Worm (Caenorhabditis elegans): Measurements from ENCODE around the gene msp-152.

Gene msp-152

ce11 chrII:4954099-4954959 lies 21.5 kb downstream of the msp-152 start:
- TF ChIP-seq elt-2 (tag; optimal IDR thresholded peaks at IDR 0.05) (peak; percentile 5), nhr-11 (tag; optimal IDR thresholded peaks at IDR 0.05) (no peak)

ce11 chrII:4955353-4955752 lies 22.5 kb downstream of the msp-152 start, which contains the start of gene pbs-3:
Gene pbs-3 (minus strand): TSS chrII:4955427.
- TF ChIP-seq zag-1 (tag; optimal IDR thresholded peaks at IDR 0.05): no peak
- no peak for TF ChIP-seq nhr-67 (tag; optimal IDR thresholded peaks at IDR 0.05)
- TF ChIP-seq nhr-25 (tag; optimal IDR thresholded peaks at IDR 0.05): peak; percentile 70
- TF ChIP-seq ceh-9 (tag; optimal IDR thresholded peaks at IDR 0.05): no peak
- no peak for TF ChIP-seq nhr-12 (tag; optimal IDR thresholded peaks at IDR 0.05)
- no peak for TF ChIP-seq elt-3 (tag; optimal IDR thresholded peaks at IDR 0.05)
- no peak for TF ChIP-seq nhr-76 (tag; optimal IDR thresholded peaks at IDR 0.05)
- peak; percentile 62 for TF ChIP-seq lin-15B (tag; optimal IDR thresholded peaks at IDR 0.05)
- no peak for TF ChIP-seq eor-1 (tag; optimal IDR thresholded peaks at IDR 0.05)
- no peak for TF ChIP-seq jun-1 (tag; optimal IDR thresholded peaks at IDR 0.05)
- peak; percentile 17 for TF ChIP-seq R02D3.7 (tag; optimal IDR thresholded peaks at IDR 0.05)
- TF ChIP-seq lin-39 (tag; optimal IDR thresholded peaks at IDR 0.05): peak; percentile 73
- TF ChIP-seq aly-2 (tag; optimal IDR thresholded peaks at IDR 0.05): no peak
- no peak for TF ChIP-seq unc-39 (tag; optimal IDR thresholded peaks at IDR 0.05)
- no peak for TF ChIP-seq tbx-2 (tag; optimal IDR thresholded peaks at IDR 0.05)
- peak; percentile 37 for TF ChIP-seq pqm-1 (tag; optimal IDR thresholded peaks at IDR 0.05)
- no peak for TF ChIP-seq unc-62 (GFP tag; optimal IDR thresholded peaks at IDR 0.05)
- TF ChIP-seq fos-1 (tag; optimal IDR thresholded peaks at IDR 0.05): no peak
- peak; percentile 89 for TF ChIP-seq skn-1 (tag; optimal IDR thresholded peaks at IDR 0.05)
- TF ChIP-seq pha-4 (tag; optimal IDR thresholded peaks at IDR 0.05): peak; percentile 87
- no peak for TF ChIP-seq ztf-4 (tag; optimal IDR thresholded peaks at IDR 0.05)
- TF ChIP-seq nfya-1 (tag; optimal IDR thresholded peaks at IDR 0.05; ENCODE audit: insufficient read depth): peak; percentile 79
- TF ChIP-seq elt-2 (tag; optimal IDR thresholded peaks at IDR 0.05): peak; percentile 75
- TF ChIP-seq ceh-82 (tag; optimal IDR thresholded peaks at IDR 0.05): no peak
- TF ChIP-seq snpc-4 (tag; optimal IDR thresholded peaks at IDR 0.05): no peak
- TF ChIP-seq nhr-43 (tag; optimal IDR thresholded peaks at IDR 0.05; ENCODE audit: poor library complexity, severe bottlenecking): peak; percentile 2
- TF ChIP-seq egl-5 (tag; optimal IDR thresholded peaks at IDR 0.05): no peak
- no peak for TF ChIP-seq nhr-28 (tag; optimal IDR thresholded peaks at IDR 0.05)
- no peak for TF ChIP-seq mdl-1 (tag; optimal IDR thresholded peaks at IDR 0.05)
- TF ChIP-seq ceh-28 (tag; optimal IDR thresholded peaks at IDR 0.05): peak; percentile 8
- TF ChIP-seq nhr-23 (tag; optimal IDR thresholded peaks at IDR 0.05): peak; percentile 58
- no peak for TF ChIP-seq ztf-11 (tag; optimal IDR thresholded peaks at IDR 0.05)
- TF ChIP-seq nhr-237 (tag; optimal IDR thresholded peaks at IDR 0.05): no peak
- TF ChIP-seq ama-1 (optimal IDR thresholded peaks at IDR 0.05): peak; percentile 5
- TF ChIP-seq ceh-16 (tag; optimal IDR thresholded peaks at IDR 0.05): no peak
- TF ChIP-seq egl-27 (tag; optimal IDR thresholded peaks at IDR 0.05): no peak
- TF ChIP-seq fkh-2 (tag; optimal IDR thresholded peaks at IDR 0.05): no peak
- no peak for TF ChIP-seq nhr-11 (tag; optimal IDR thresholded peaks at IDR 0.05)
- TF ChIP-seq fkh-10 (GFP tag; optimal IDR thresholded peaks at IDR 0.05): no peak
- no peak for TF ChIP-seq hmg-11 (tag; optimal IDR thresholded peaks at IDR 0.05)
- no peak for TF ChIP-seq mml-1 (tag; optimal IDR thresholded peaks at IDR 0.05)
- TF ChIP-seq nhr-77 (tag; optimal IDR thresholded peaks at IDR 0.05): no peak
- no peak for TF ChIP-seq lsy-12 (tag; optimal IDR thresholded peaks at IDR 0.05)

Data from whole organism, L3 larva.